Worm (Caenorhabditis elegans): ENCODE data around the gene daf-37.

DNA sequence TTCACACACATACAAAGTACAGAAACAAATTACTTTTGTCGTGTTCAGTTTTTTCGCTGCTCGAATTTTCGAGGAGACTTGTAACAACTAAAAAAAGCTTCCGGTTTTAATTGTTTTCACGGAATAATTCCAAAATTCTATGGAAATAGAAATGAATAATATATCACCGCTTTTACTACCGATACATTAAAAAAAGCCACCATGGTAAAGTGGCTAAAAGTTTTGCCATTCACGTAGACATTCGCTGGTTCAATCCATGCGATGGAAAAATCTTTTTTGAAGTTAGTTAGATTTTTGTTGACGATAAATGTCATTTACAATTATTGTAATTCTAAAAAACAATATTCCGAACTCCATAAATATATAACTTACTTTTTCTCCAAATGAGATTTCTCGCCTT, 39.3 kb downstream of the daf-37 start:
- no peak for TF ChIP-seq elt-1 (tag; optimal IDR thresholded peaks at IDR 0.05; ENCODE audit: borderline replicate concordance, insufficient read depth)
- no peak for TF ChIP-seq nhr-237 (tag; optimal IDR thresholded peaks at IDR 0.05)
- TF ChIP-seq unc-62 (GFP tag; optimal IDR thresholded peaks at IDR 0.05): no peak
- TF ChIP-seq nhr-12 (tag; optimal IDR thresholded peaks at IDR 0.05): no peak
- TF ChIP-seq mab-5 (tag; optimal IDR thresholded peaks at IDR 0.05): no peak
- no peak for TF ChIP-seq lsy-2 (tag; optimal IDR thresholded peaks at IDR 0.05)

All from whole organism, mixed stage, embryonic.